Fruit fly (Drosophila melanogaster) whole organism, adult: ENCODE data around the gene CG34323.
"Not testable (repeated sequence)": the region's sequence is repeated elsewhere in the genome, so short reads cannot be mapped to it uniquely, and the experiment has no call there.

Source experiments
- CG11617 ChIP-seq: fragments of 200-800 bp; sonication (Bioruptor generic); optimal IDR thresholded peaks from 2 replicates; lab custom pipeline; 2017; ENCODE audit warnings: mild to moderate bottlenecking, missing biosample characterization, missing genetic modification reagents, missing genetic modification characterization
- CG12768 ChIP-seq: fragments of 200-800 bp; sonication (Bioruptor generic); optimal IDR thresholded peaks from 2 replicates; lab custom pipeline; 2017; ENCODE audit warnings: missing biosample characterization, missing genetic modification characterization, mild to moderate bottlenecking, moderate library complexity, missing genetic modification reagents
- CG14711 ChIP-seq: fragments of 200-800 bp; sonication (Bioruptor generic); optimal IDR thresholded peaks from 2 replicates; lab custom pipeline; 2018; ENCODE audit warnings: missing biosample characterization, mild to moderate bottlenecking, missing genetic modification characterization, moderate library complexity
- CG1620 ChIP-seq: fragments of 200-800 bp; sonication (Bioruptor generic); optimal IDR thresholded peaks from 2 replicates; lab custom pipeline; 2016; ENCODE audit warnings: missing biosample characterization, missing genetic modification characterization
- CG33017 ChIP-seq: fragments of 200-800 bp; sonication (Bioruptor generic); optimal IDR thresholded peaks from 2 replicates; lab custom pipeline; 2018; ENCODE audit warnings: missing biosample characterization, mild to moderate bottlenecking, missing genetic modification characterization, moderate library complexity
- CG5204 ChIP-seq: fragments of 200-800 bp; sonication (Bioruptor generic); optimal IDR thresholded peaks from 2 replicates; lab custom pipeline; 2016; ENCODE audit warnings: missing biosample characterization, missing genetic modification characterization
- CG7045 ChIP-seq: fragments of 200-800 bp; sonication (Bioruptor generic); optimal IDR thresholded peaks from 2 replicates; lab custom pipeline; 2017; ENCODE audit warnings: missing biosample characterization, mild to moderate bottlenecking, missing genetic modification characterization
- CG7101 ChIP-seq: fragments of 200-800 bp; sonication (Bioruptor generic); optimal IDR thresholded peaks from 2 replicates; lab custom pipeline; 2018; ENCODE audit warnings: missing biosample characterization, mild to moderate bottlenecking, missing genetic modification characterization, moderate library complexity
- Clk ChIP-seq: fragments of 200-800 bp; sonication (Bioruptor generic); optimal IDR thresholded peaks from 2 replicates; lab custom pipeline; 2017; ENCODE audit warnings: missing biosample characterization, missing genetic modification characterization
- Crg-1 ChIP-seq: fragments of 200-800 bp; sonication (Bioruptor generic); optimal IDR thresholded peaks from 2 replicates; lab custom pipeline; 2016; ENCODE audit warnings: missing biosample characterization, missing genetic modification characterization
- Hr96 ChIP-seq: fragments of 200-800 bp; sonication (Bioruptor generic); optimal IDR thresholded peaks from 2 replicates; lab custom pipeline; 2016; ENCODE audit warnings: missing biosample characterization, missing genetic modification characterization
- Mnt ChIP-seq: fragments of 200-800 bp; sonication (Bioruptor generic); optimal IDR thresholded peaks from 2 replicates; lab custom pipeline; 2016; ENCODE audit warnings: missing biosample characterization, mild to moderate bottlenecking, missing genetic modification characterization
- bab1 ChIP-seq: fragments of 200-800 bp; sonication (Bioruptor generic); optimal IDR thresholded peaks from 3 replicates; lab custom pipeline; 2019; ENCODE audit warnings: missing biosample characterization, mild to moderate bottlenecking, missing genetic modification characterization, moderate library complexity
- cic ChIP-seq: fragments of 200-800 bp; sonication (Bioruptor generic); optimal IDR thresholded peaks from 2 replicates; lab custom pipeline; 2017; ENCODE audit warnings: missing biosample characterization, mild to moderate bottlenecking, missing genetic modification characterization, moderate library complexity
- cnc ChIP-seq, 2 experiments: fragments of >200 bp; optimal IDR thresholded peaks; 2 replicates each; lab custom pipeline; 2017
- kay ChIP-seq: fragments of 200-800 bp; sonication (Bioruptor generic); peaks from one replicate; lab custom pipeline; 2016; ENCODE audit warnings: missing biosample characterization, missing genetic modification characterization, borderline replicate concordance
- ovo ChIP-seq: fragments of 200-800 bp; sonication (Bioruptor generic); optimal IDR thresholded peaks from 2 replicates; lab custom pipeline; 2016; ENCODE audit warnings: missing biosample characterization, missing genetic modification characterization
- pad ChIP-seq: fragments of 200-800 bp; sonication (Bioruptor generic); optimal IDR thresholded peaks from 3 replicates; lab custom pipeline; 2017; ENCODE audit warnings: missing biosample characterization, missing genetic modification characterization, mild to moderate bottlenecking, moderate library complexity, missing genetic modification reagents
- tj ChIP-seq: fragments of 200-800 bp; sonication (Bioruptor generic); optimal IDR thresholded peaks from 3 replicates; lab custom pipeline; 2017; ENCODE audit warnings: missing biosample characterization, mild to moderate bottlenecking, missing genetic modification characterization, moderate library complexity
- toe ChIP-seq: fragments of 200-800 bp; sonication (Bioruptor generic); optimal IDR thresholded peaks from 2 replicates; lab custom pipeline; 2016; ENCODE audit warnings: missing biosample characterization, missing genetic modification characterization

CG34323 gene

dm6 chrX:12085694-12086093, 15.5 kb downstream of the CG34323 start:
- TF ChIP-seq Hr96 = no peak
- TF ChIP-seq CG7101 (tag; lab: Kevin White, UChicago) = no peak
- no peak for TF ChIP-seq CG7045 (GFP tag; lab: Kevin White, UChicago)
- TF ChIP-seq CG33017 (tag; lab: Kevin White, UChicago) = no peak
- no peak for TF ChIP-seq pad (GFP tag; lab: Kevin White, UChicago)
- no peak for TF ChIP-seq toe (GFP tag; lab: Kevin White, UChicago)
- no peak for TF ChIP-seq CG11617 (GFP tag; lab: Kevin White, UChicago)
- TF ChIP-seq Clk (GFP tag; lab: Kevin White, UChicago) = no peak
- TF ChIP-seq CG14711 (tag; lab: Kevin White, UChicago) = no peak
- no peak for TF ChIP-seq tj (GFP tag; lab: Kevin White, UChicago)
- no peak for TF ChIP-seq CG1620 (GFP tag; lab: Kevin White, UChicago)

dm6 chrX:12086925-12087324, 16.7 kb downstream of the CG34323 start, which contains the start of gene CG15734:
Gene CG15734 (minus strand): TSS chrX:12087025.
- TF ChIP-seq pad (GFP tag; lab: Kevin White, UChicago); CG7101 (tag; lab: Kevin White, UChicago); tj (GFP tag; lab: Kevin White, UChicago): not testable (repeated sequence)

- no peak for TF ChIP-seq CG33017 (tag; lab: Kevin White, UChicago)
- TF ChIP-seq bab1 (GFP tag; lab: Kevin White, UChicago) = no peak
- TF ChIP-seq CG7101 (tag; lab: Kevin White, UChicago) = no peak
- TF ChIP-seq CG1620 (GFP tag; lab: Kevin White, UChicago) = no peak
- no peak for TF ChIP-seq CG12768
- TF ChIP-seq kay = no peak
- no peak for TF ChIP-seq Clk (GFP tag; lab: Kevin White, UChicago)
- no peak for TF ChIP-seq CG7045 (GFP tag; lab: Kevin White, UChicago)
- no peak for TF ChIP-seq Hr96
- no peak for TF ChIP-seq ovo
- TF ChIP-seq CG11617 (GFP tag; lab: Kevin White, UChicago) = no peak
- TF ChIP-seq toe (GFP tag; lab: Kevin White, UChicago) = no peak
- TF ChIP-seq Mnt (GFP tag; lab: Kevin White, UChicago) = no peak
- no peak for TF ChIP-seq pad (GFP tag; lab: Kevin White, UChicago)
Observed at dm6 chrX:12090195-12090784, 20.1 kb downstream of the CG34323 start.

- TF ChIP-seq CG33017 (tag; lab: Kevin White, UChicago) (no peak), CG5204 (GFP tag; lab: Kevin White, UChicago) (no peak), cnc (optimal IDR thresholded peaks at IDR 0.05; lab: Kevin White, UChicago) (no peak), CG1620 (GFP tag; lab: Kevin White, UChicago) (no peak), CG12768 (no peak), bab1 (GFP tag; lab: Kevin White, UChicago) (no peak), Crg-1 (no peak), kay (no peak), Mnt (GFP tag; lab: Kevin White, UChicago) (no peak), CG7045 (GFP tag; lab: Kevin White, UChicago) (no peak), tj (GFP tag; lab: Kevin White, UChicago) (no peak), ovo (no peak), cic (no peak), Hr96 (no peak), toe (GFP tag; lab: Kevin White, UChicago) (no peak), CG14711 (tag; lab: Kevin White, UChicago) (no peak), CG11617 (GFP tag; lab: Kevin White, UChicago) (no peak), CG7101 (tag; lab: Kevin White, UChicago) (no peak)
Observed at dm6 chrX:12103740-12104139, 33.5 kb downstream of the CG34323 start, which contains the start of gene CG11356. Gene CG11356 (minus strand): TSS chrX:12103840.

dm6 chrX:12104219-12104618, 34.0 kb downstream of the CG34323 start:
- no peak for TF ChIP-seq pad (GFP tag; lab: Kevin White, UChicago)
- no peak for TF ChIP-seq CG5204 (GFP tag; lab: Kevin White, UChicago)
- no peak for TF ChIP-seq tj (GFP tag; lab: Kevin White, UChicago)
- no peak for TF ChIP-seq Mnt (GFP tag; lab: Kevin White, UChicago)
- TF ChIP-seq cic = no peak
- TF ChIP-seq Clk (GFP tag; lab: Kevin White, UChicago) = no peak
- TF ChIP-seq CG11617 (GFP tag; lab: Kevin White, UChicago) = no peak
- no peak for TF ChIP-seq kay
- no peak for TF ChIP-seq Hr96
- TF ChIP-seq CG1620 (GFP tag; lab: Kevin White, UChicago) = no peak

- TF ChIP-seq CG7045 (GFP tag; lab: Kevin White, UChicago) (no peak), ovo (no peak), kay (no peak), CG5204 (GFP tag; lab: Kevin White, UChicago) (no peak)
Observed at dm6 chrX:12106900-12107299, 36.7 kb downstream of the CG34323 start, which contains the start of gene CG2750. Gene CG2750 (plus strand): TSS chrX:12107200.

- TF ChIP-seq cic (no peak), CG7045 (GFP tag; lab: Kevin White, UChicago) (no peak), tj (GFP tag; lab: Kevin White, UChicago) (no peak), CG11617 (GFP tag; lab: Kevin White, UChicago) (no peak), toe (GFP tag; lab: Kevin White, UChicago) (no peak), kay (no peak), Mnt (GFP tag; lab: Kevin White, UChicago) (no peak), CG33017 (tag; lab: Kevin White, UChicago) (no peak), ovo (no peak), Crg-1 (no peak), CG1620 (GFP tag; lab: Kevin White, UChicago) (no peak), CG14711 (tag; lab: Kevin White, UChicago) (no peak), Clk (GFP tag; lab: Kevin White, UChicago) (no peak), cnc (optimal IDR thresholded peaks at IDR 0.05; lab: Kevin White, UChicago) (no peak)
Observed at dm6 chrX:12119349-12119748, 49.1 kb downstream of the CG34323 start.
